Worm (Caenorhabditis elegans) whole organism, L1 larva: ENCODE data around the gene Y51H7C.3.

Experiments used
- F16B12.6 ChIP-seq: fragments of 150-350 bp; optimal IDR thresholded peaks from 2 replicates; lab custom pipeline; 2014; ENCODE audit warnings: missing biosample characterization, missing genetic modification characterization
- Y116A8C.19 ChIP-seq: sonication (generic microtip); optimal IDR thresholded peaks from 2 replicates; lab custom pipeline; 2016; ENCODE audit warnings: missing compliant biosample characterization, missing genetic modification characterization, borderline replicate concordance
- blmp-1 ChIP-seq: fragments of 150-350 bp; optimal IDR thresholded peaks from 2 replicates; lab custom pipeline; 2014; ENCODE audit warnings: missing biosample characterization, missing genetic modification characterization
- ceh-82 ChIP-seq, 3 experiments: fragments of 150-350 bp in 1 of 3; sonication (generic microtip) in 2 of 3; optimal IDR thresholded peaks; 2 replicates each; lab custom pipeline; 2014 to 2017; ENCODE audit warnings: missing biosample characterization in 3 of 3, missing genetic modification characterization in 3 of 3
- ceh-88 ChIP-seq: fragments of 200-800 bp; sonication (Bioruptor generic); IDR thresholded peaks from 2 replicates; pipeline ENCODE4 v1.3.6; 2022; ENCODE audit warnings: missing genetic modification characterization, missing compliant biosample characterization
- ces-1 ChIP-seq: fragments of 150-350 bp; optimal IDR thresholded peaks from 2 replicates; lab custom pipeline; 2014; ENCODE audit warnings: missing biosample characterization, missing genetic modification reagents, missing genetic modification characterization
- dpl-1 ChIP-seq, 3 experiments: fragments of 150-350 bp in 2 of 3; sonication (generic microtip) in 1 of 3; optimal IDR thresholded peaks; 2 replicates each; lab custom pipeline; 2014 to 2017; ENCODE audit warnings: missing biosample characterization in 3 of 3, missing genetic modification characterization in 3 of 3, missing genetic modification reagents in 3 of 3
- dsc-1 ChIP-seq: sonication (generic microtip); optimal IDR thresholded peaks from 2 replicates; lab custom pipeline; 2016; ENCODE audit warnings: mild to moderate bottlenecking, missing genetic modification characterization, missing compliant biosample characterization
- efl-1 ChIP-seq, 4 experiments: fragments of 150-350 bp; optimal IDR thresholded peaks in 3 of 4; peaks in 1 of 4; 1 replicate in 1 of 4; 2 replicates in 3 of 4; lab custom pipeline; 2014; ENCODE audit warnings: missing biosample characterization in 2 of 4, missing genetic modification characterization in 2 of 4, missing genetic modification reagents in 2 of 4
- egl-13 ChIP-seq: sonication (generic microtip); optimal IDR thresholded peaks from 2 replicates; lab custom pipeline; 2016; ENCODE audit warnings: missing genotype, missing genetic modification reagents, missing genetic modification characterization, missing compliant biosample characterization
- elt-3 ChIP-seq, 6 experiments: fragments of 150-350 bp in 1 of 6; sonication (generic microtip); optimal IDR thresholded peaks; 2 replicates each; lab custom pipeline; 2017 to 2018; ENCODE audit warnings: missing biosample characterization in 6 of 6, missing genetic modification characterization in 6 of 6, inconsistent platforms in 1 of 6
- fkh-8 ChIP-seq: sonication (generic microtip); optimal IDR thresholded peaks from 2 replicates; lab custom pipeline; 2016; ENCODE audit warnings: mild to moderate bottlenecking, missing genetic modification characterization, missing compliant biosample characterization
- hlh-17 ChIP-seq: fragments of 200-800 bp; sonication (Bioruptor generic); optimal IDR thresholded peaks from 2 replicates; lab custom pipeline; 2018; ENCODE audit warnings: missing genetic modification characterization, mild to moderate bottlenecking, missing compliant biosample characterization, moderate library complexity, borderline replicate concordance
- isw-1 ChIP-seq: fragments of 200-800 bp; sonication (Bioruptor generic); IDR thresholded peaks from 2 replicates; pipeline ENCODE4 v1.3.6; 2022; ENCODE audit warnings: missing genetic modification characterization, missing compliant biosample characterization
- lin-15B ChIP-seq: fragments of 150-350 bp; sonication (generic microtip); optimal IDR thresholded peaks from 3 replicates; lab custom pipeline; 2014; ENCODE audit warnings: missing biosample characterization, missing genetic modification characterization
- lin-35 ChIP-seq, 2 experiments: fragments of 150-350 bp; optimal IDR thresholded peaks; 2 replicates each; lab custom pipeline; 2014; ENCODE audit warnings: missing biosample characterization in 2 of 2, missing genetic modification characterization in 2 of 2, missing genetic modification reagents in 2 of 2
- lin-39 ChIP-seq: fragments of 150-350 bp; optimal IDR thresholded peaks from 2 replicates; lab custom pipeline; 2014; ENCODE audit warnings: missing biosample characterization, missing genetic modification reagents, missing genetic modification characterization
- lsy-2 ChIP-seq, 2 experiments: fragments of 150-350 bp; optimal IDR thresholded peaks; 2 replicates each; lab custom pipeline; 2014; ENCODE audit warnings: missing biosample characterization in 2 of 2, missing genetic modification characterization in 2 of 2
- mdl-1 ChIP-seq, 2 experiments: fragments of 150-350 bp; optimal IDR thresholded peaks; 2 replicates each; lab custom pipeline; 2014 to 2017; ENCODE audit warnings: missing biosample characterization in 2 of 2, missing genetic modification characterization in 2 of 2, inconsistent platforms in 1 of 2
- nhr-11 ChIP-seq: fragments of 150-350 bp; optimal IDR thresholded peaks from 2 replicates; lab custom pipeline; 2014; ENCODE audit warnings: missing biosample characterization, missing genetic modification characterization
- nhr-12 ChIP-seq: sonication (generic microtip); optimal IDR thresholded peaks from 2 replicates; lab custom pipeline; 2017; ENCODE audit warnings: missing biosample characterization, missing genetic modification characterization
- nhr-20 ChIP-seq: sonication (generic microtip); optimal IDR thresholded peaks from 2 replicates; lab custom pipeline; 2016; ENCODE audit warnings: mild to moderate bottlenecking, missing genetic modification characterization, missing compliant biosample characterization
- nhr-71 ChIP-seq: sonication (generic microtip); optimal IDR thresholded peaks from 2 replicates; lab custom pipeline; 2016; ENCODE audit warnings: mild to moderate bottlenecking, missing genetic modification characterization, moderate library complexity, missing compliant biosample characterization
- nhr-76 ChIP-seq: sonication (generic microtip); optimal IDR thresholded peaks from 2 replicates; lab custom pipeline; 2017; ENCODE audit warnings: missing biosample characterization, missing genetic modification characterization
- nhr-77 ChIP-seq: fragments of 150-350 bp; optimal IDR thresholded peaks from 2 replicates; lab custom pipeline; 2014; ENCODE audit warnings: missing biosample characterization, missing genetic modification characterization
- nhr-85 ChIP-seq: sonication (generic microtip); peaks from one replicate; lab custom pipeline; 2016; ENCODE audit warnings: missing genetic modification characterization, inconsistent platforms, missing compliant biosample characterization
- nhr-90 ChIP-seq: sonication (generic microtip); optimal IDR thresholded peaks from 2 replicates; lab custom pipeline; 2016; ENCODE audit warnings: mild to moderate bottlenecking, missing genetic modification characterization, missing compliant biosample characterization; ENCODE audit not compliant: poor library complexity
- rnt-1 ChIP-seq: sonication (generic microtip); optimal IDR thresholded peaks from 2 replicates; lab custom pipeline; 2016; ENCODE audit warnings: mild to moderate bottlenecking, missing genetic modification characterization, moderate library complexity, missing compliant biosample characterization
- skn-1 ChIP-seq: fragments of 150-350 bp; optimal IDR thresholded peaks from 2 replicates; lab custom pipeline; 2014; ENCODE audit warnings: missing biosample characterization, missing genetic modification characterization
- snu-23 ChIP-seq: sonication (generic microtip); optimal IDR thresholded peaks from 2 replicates; lab custom pipeline; 2016; ENCODE audit warnings: missing genetic modification characterization, missing compliant biosample characterization
- sup-37 ChIP-seq: fragments of 200-800 bp; sonication (Bioruptor generic); optimal IDR thresholded peaks from 2 replicates; lab custom pipeline; 2018; ENCODE audit warnings: mild to moderate bottlenecking, missing genetic modification characterization, missing compliant biosample characterization
- swsn-7 ChIP-seq: sonication (generic microtip); optimal IDR thresholded peaks from 2 replicates; lab custom pipeline; 2016; ENCODE audit warnings: missing genetic modification characterization, missing compliant biosample characterization
- tbx-2 ChIP-seq: sonication (generic microtip); optimal IDR thresholded peaks from 2 replicates; lab custom pipeline; 2016; ENCODE audit warnings: missing genetic modification characterization, missing compliant biosample characterization
- unc-130 ChIP-seq: fragments of 150-350 bp; optimal IDR thresholded peaks from 2 replicates; lab custom pipeline; 2017; ENCODE audit warnings: missing biosample characterization, missing genetic modification characterization, inconsistent platforms
- unc-86 ChIP-seq: sonication (generic microtip); optimal IDR thresholded peaks from 2 replicates; lab custom pipeline; 2016; ENCODE audit warnings: missing genetic modification characterization, missing compliant biosample characterization
- xbp-1 ChIP-seq: sonication (generic microtip); optimal IDR thresholded peaks from 2 replicates; lab custom pipeline; 2016; ENCODE audit warnings: missing genetic modification characterization, missing compliant biosample characterization

Y51H7C.3 gene

ce11 chrII:1437449-1438335 lies 598 bp upstream of the Y51H7C.3 start, which contains the start of gene nol-6:
TSS of gene nol-6 (minus strand) at chrII:1437499.
- peak; percentile 46 for TF ChIP-seq F16B12.6 (tag; lab: Kevin White, UChicago)
- peak; percentile 17 for TF ChIP-seq swsn-7 (tag; lab: Kevin White, UChicago)
- peak; percentile 19 for TF ChIP-seq unc-130 (tag; lab: Kevin White, UChicago)
- TF ChIP-seq nhr-77, result peak; percentile 9
- no peak for TF ChIP-seq ces-1 (GFP tag; lab: Kevin White, UChicago)
- TF ChIP-seq lin-39, result peak; percentile 23
- peak; percentile 41 for TF ChIP-seq tbx-2 (tag; lab: Kevin White, UChicago)
- peak; percentile 87 to 96 for TF ChIP-seq lin-35 (GFP tag; optimal IDR thresholded peaks at IDR 0.05; lab: Kevin White, UChicago)
- TF ChIP-seq dpl-1 (GFP tag; optimal IDR thresholded peaks at IDR 0.05; lab: Kevin White, UChicago), result peak; percentile 82 to 94 (median 92)
- peak; percentile 12 for TF ChIP-seq nhr-90 (tag; lab: Kevin White, UChicago)
- no peak for TF ChIP-seq ceh-88 (GFP tag; lab: Robert Waterston, UW)
- peak; percentile 67 for TF ChIP-seq nhr-20 (tag; lab: Kevin White, UChicago)
- TF ChIP-seq skn-1 (tag; lab: Kevin White, UChicago), result peak; percentile 62
- peak in 1 of 2 experiments; percentile 10 for TF ChIP-seq mdl-1 (tag; optimal IDR thresholded peaks at IDR 0.05; lab: Kevin White, UChicago)
- TF ChIP-seq lsy-2 (tag; optimal IDR thresholded peaks at IDR 0.05; lab: Kevin White, UChicago), result peak; percentile 61 to 67
- peak in 2 of 3 experiments; percentile 6 to 47 for TF ChIP-seq ceh-82 (tag; optimal IDR thresholded peaks at IDR 0.05; lab: Kevin White, UChicago)
- TF ChIP-seq nhr-76 (tag; lab: Kevin White, UChicago), result no peak
- TF ChIP-seq rnt-1 (tag; lab: Kevin White, UChicago), result no peak
- TF ChIP-seq nhr-85 (tag; lab: Kevin White, UChicago), result peak; percentile 56
- no peak for TF ChIP-seq hlh-17 (GFP tag; lab: Kevin White, UChicago)
- peak in 1 of 6 experiments; percentile 13 for TF ChIP-seq elt-3 (tag; optimal IDR thresholded peaks at IDR 0.05; lab: Kevin White, UChicago)
- TF ChIP-seq blmp-1 (tag; lab: Kevin White, UChicago), result peak; percentile 30
- peak; percentile 53 for TF ChIP-seq snu-23
- TF ChIP-seq sup-37, result no peak
- peak; percentile 39 for TF ChIP-seq isw-1 (GFP tag; lab: Robert Waterston, UW)
- TF ChIP-seq efl-1 (optimal IDR thresholded peaks at IDR 0.05; lab: Kevin White, UChicago), result peak; percentile 92 to 93
- TF ChIP-seq efl-1 (GFP tag; optimal IDR thresholded peaks at IDR 0.05 in 1 of 2; lab: Kevin White, UChicago), result peak; percentile 92 to 99
- TF ChIP-seq nhr-71 (tag; lab: Kevin White, UChicago), result no peak
- peak; percentile 26 for TF ChIP-seq lin-15B (tag; lab: Kevin White, UChicago)
- peak; percentile 24 for TF ChIP-seq xbp-1 (tag; lab: Kevin White, UChicago)

ce11 chrII:1441479-1441878 lies 3.2 kb downstream of the Y51H7C.3 start:
- TF ChIP-seq efl-1 (optimal IDR thresholded peaks at IDR 0.05; lab: Kevin White, UChicago) (no peak), efl-1 (GFP tag; optimal IDR thresholded peaks at IDR 0.05 in 1 of 2; lab: Kevin White, UChicago) (peak in 1 of 2 experiments; percentile 41), Y116A8C.19 (tag; lab: Kevin White, UChicago) (no peak), unc-86 (tag; lab: Kevin White, UChicago) (no peak)

DNA sequence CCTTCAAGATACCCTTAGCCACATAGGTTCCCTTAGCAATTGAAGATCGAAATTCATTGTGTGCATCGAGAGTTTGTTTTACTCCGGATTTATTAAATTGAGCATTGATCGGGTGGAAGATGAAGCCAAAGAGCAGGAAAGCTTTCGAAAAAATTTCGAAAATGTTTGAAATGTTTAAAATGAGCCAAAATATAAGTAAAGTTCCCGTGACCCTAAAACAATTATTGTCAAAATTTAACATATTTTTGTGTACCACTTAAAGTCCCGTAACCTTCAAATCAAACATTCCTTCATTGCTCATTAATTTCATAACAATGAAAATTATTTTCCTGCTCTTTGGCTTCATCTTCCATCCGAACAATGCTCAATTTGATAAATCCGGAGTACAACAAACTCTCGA lies 6.6 kb downstream of the Y51H7C.3 start, which contains the start of gene scl-17:
scl-17 (plus strand) TSS at position 301 of the 400 bp plus-strand sequence.
- TF ChIP-seq fkh-8 (no peak), swsn-7 (tag; lab: Kevin White, UChicago) (no peak), nhr-12 (no peak), egl-13 (tag; lab: Kevin White, UChicago) (no peak), dsc-1 (tag; lab: Kevin White, UChicago) (no peak), lin-35 (GFP tag; optimal IDR thresholded peaks at IDR 0.05; lab: Kevin White, UChicago) (no peak), nhr-11 (tag; lab: Kevin White, UChicago) (no peak)
- TF ChIP-seq, all 84 proteins: peak for 0
